Fruit fly (Drosophila melanogaster): ENCODE results near the gene CG43390.

The CG43390 gene

dm6 chr3L:11554338-11554737 is 25.4 kb downstream of the CG43390 start (continued):
- peak; percentile 90 for TF ChIP-seq Spps (tag; optimal IDR thresholded peaks at IDR 0.05)
- TF ChIP-seq CG33557 (GFP tag; optimal IDR thresholded peaks at IDR 0.05) = peak; percentile 94
- TF ChIP-seq pum (GFP tag; optimal IDR thresholded peaks at IDR 0.05) = peak; percentile 79
- TF ChIP-seq insv (GFP tag; optimal IDR thresholded peaks at IDR 0.05) = peak in 1 of 2 experiments; percentile 12
- peak; percentile 79 for TF ChIP-seq sisA (GFP tag; IDR thresholded peaks at IDR 0.05)
- TF ChIP-seq ssp (GFP tag; IDR thresholded peaks at IDR 0.05) = peak; percentile 62
- peak; percentile 91 for TF ChIP-seq Med (GFP tag)
- TF ChIP-seq CG11504 (tag; optimal IDR thresholded peaks at IDR 0.05) = peak; percentile 83
- peak; percentile 73 for TF ChIP-seq CG32772 (GFP tag; IDR thresholded peaks at IDR 0.05)
- peak; percentile 69 for TF ChIP-seq sqz (GFP tag; optimal IDR thresholded peaks at IDR 0.05)
- peak; percentile 96 for TF ChIP-seq CG10979 (tag; optimal IDR thresholded peaks at IDR 0.05)
- peak; percentile 39 for TF ChIP-seq CG1647 (GFP tag; optimal IDR thresholded peaks at IDR 0.05)
- peak; percentile 97 for TF ChIP-seq dmrt11E (tag; optimal IDR thresholded peaks at IDR 0.05)

dm6 chr3L:11553672-11554068 is 26.1 kb downstream of the CG43390 start:
- TF ChIP-seq CG4424 (GFP tag; optimal IDR thresholded peaks at IDR 0.05) (peak; percentile 98), Dip3 (GFP tag; optimal IDR thresholded peaks at IDR 0.05) (no peak)

DNA sequence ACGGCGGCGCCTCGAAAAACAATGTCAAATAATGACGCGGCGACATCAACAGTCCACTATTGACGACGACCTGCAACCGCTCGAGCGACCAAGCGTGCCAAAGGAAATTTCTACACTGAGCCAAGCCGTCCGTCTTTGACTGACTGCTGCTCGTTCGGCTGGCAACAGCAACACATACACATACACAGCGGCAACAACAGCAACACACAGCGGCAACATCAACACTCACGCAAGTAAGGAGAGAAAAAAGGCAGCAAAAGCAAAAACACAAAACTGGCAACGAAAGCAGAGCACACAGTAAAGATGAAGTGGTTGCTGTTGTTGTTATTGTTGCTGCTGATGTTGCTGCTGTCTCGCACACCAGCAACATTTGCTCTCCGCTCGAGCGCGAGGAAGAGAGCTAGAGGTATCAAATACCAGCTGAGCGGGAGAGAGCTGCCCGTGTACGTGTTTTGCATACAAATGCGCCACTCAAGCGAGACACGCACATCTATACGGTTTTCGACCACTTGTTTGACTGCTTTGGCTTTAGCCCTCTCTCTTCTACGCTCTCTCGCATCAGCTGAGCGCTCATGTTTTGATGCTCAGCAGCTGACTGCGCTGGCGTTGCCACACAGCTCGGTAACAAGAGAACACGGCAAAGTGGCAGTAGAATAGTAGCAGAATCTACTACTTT is 26.6 kb downstream of the CG43390 start:
- TF ChIP-seq chm (GFP tag; IDR thresholded peaks at IDR 0.05) (peak; percentile 77), sisA (GFP tag; IDR thresholded peaks at IDR 0.05) (no peak), CG3163 (GFP tag; optimal IDR thresholded peaks at IDR 0.05) (peak; percentile 59), Sox102F (GFP tag; optimal IDR thresholded peaks at IDR 0.05) (no peak), ham (GFP tag; IDR thresholded peaks at IDR 0.05) (no peak), Deaf1 (tag; optimal IDR thresholded peaks at IDR 0.05) (peak; percentile 76), toy (GFP tag; IDR thresholded peaks at IDR 0.05) (0 out of 2 replicates have a peak, but pooled peaks have one; percentile 6), CG10462 (GFP tag; optimal IDR thresholded peaks at IDR 0.05) (no peak), CHES-1-like (GFP tag; optimal IDR thresholded peaks at IDR 0.05) (peak; percentile 8), C15 (GFP tag; IDR thresholded peaks at IDR 0.05) (no peak), hkb (optimal IDR thresholded peaks at IDR 0.05) (no peak), hkb (GFP tag; IDR thresholded peaks at IDR 0.05) (no peak; the same call in 1 of the 2 replicates), sens (GFP tag) (peak; percentile 76), kah (GFP tag; optimal IDR thresholded peaks at IDR 0.05) (peak; percentile 100), Hr3 (GFP tag; optimal IDR thresholded peaks at IDR 0.05) (no peak), CG10267 (tag; optimal IDR thresholded peaks at IDR 0.05) (peak; percentile 21), CG9797 (GFP tag; optimal IDR thresholded peaks at IDR 0.05) (no peak), hb (GFP tag; IDR thresholded peaks at IDR 0.05; ENCODE audit: partially characterized antibody) (no peak), CG32772 (GFP tag; IDR thresholded peaks at IDR 0.05) (no peak), z (GFP tag; IDR thresholded peaks at IDR 0.05) (peak; percentile 71; the same call in 2 of the 3 replicates), HHEX (GFP tag; optimal IDR thresholded peaks at IDR 0.05) (no peak), lilli (GFP tag; optimal IDR thresholded peaks at IDR 0.05) (no peak), odd (GFP tag; optimal IDR thresholded peaks at IDR 0.05) (peak; percentile 42), Nf-YC (tag; optimal IDR thresholded peaks at IDR 0.05) (peak; percentile 58), CG17802 (tag; optimal IDR thresholded peaks at IDR 0.05) (no peak), CG3995 (GFP tag; optimal IDR thresholded peaks at IDR 0.05) (no peak), CG14710 (tag; optimal IDR thresholded peaks at IDR 0.05) (peak; percentile 3), fd102C (GFP tag; optimal IDR thresholded peaks at IDR 0.05) (no peak), ci (GFP tag; IDR thresholded peaks at IDR 0.05) (peak; percentile 74), CG11456 (GFP tag; IDR thresholded peaks at IDR 0.05) (peak; percentile 56; the same call in 2 of the 3 replicates), az2 (GFP tag; optimal IDR thresholded peaks at IDR 0.05) (no peak), Mes4 (GFP tag; optimal IDR thresholded peaks at IDR 0.05) (no peak), CG15269 (tag; optimal IDR thresholded peaks at IDR 0.05) (peak; percentile 49), dysf (GFP tag; IDR thresholded peaks at IDR 0.05) (no peak), gsb-n (tag; optimal IDR thresholded peaks at IDR 0.05) (peak; percentile 14)
